Worm (Caenorhabditis elegans): ENCODE data around the gene C16C8.18.

DNA sequence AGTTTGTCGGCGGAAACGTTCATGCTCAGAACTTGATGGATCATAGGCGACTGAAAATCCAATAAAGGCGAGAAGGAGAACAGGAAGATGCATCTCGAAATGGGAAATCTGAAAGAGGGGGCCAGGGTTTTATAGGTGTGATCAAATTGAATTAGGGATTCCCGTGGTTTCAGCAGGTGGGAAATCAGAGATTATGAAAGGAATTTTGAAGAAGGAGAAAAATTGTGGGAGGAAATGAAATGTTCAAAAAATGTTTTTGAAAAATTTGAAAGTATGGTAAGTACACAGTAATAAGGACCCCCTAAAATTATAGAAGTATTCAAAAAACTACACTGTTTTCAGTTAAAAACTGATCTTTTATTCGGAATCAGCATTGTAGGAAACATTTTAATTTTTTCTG lies 41.0 kb downstream of the C16C8.18 start, which contains the start of gene Y49F6B.20:
- no peak for TF ChIP-seq tbp1 (GFP tag; optimal IDR thresholded peaks at IDR 0.05)
- TF ChIP-seq madf-10 (tag; optimal IDR thresholded peaks at IDR 0.05), result no peak
- TF ChIP-seq pha-4 (tag; optimal IDR thresholded peaks at IDR 0.05), result no peak
- TF ChIP-seq nhr-90 (tag; optimal IDR thresholded peaks at IDR 0.05), result no peak
